Comparison of ENCODE assay signal across 2 worm cellular contexts in genomic region chrX:7664419-7664818, ce11.
TF ChIP-seq lines count a peak whose summit lies in the region.

No protein-coding gene starts in this region.

TF ChIP-seq in whole organism, L1 larva, 84 proteins besides CTCF, POLR2A, EP300 and RAD21:
- TF ChIP-seq swsn-7 (tag; optimal IDR thresholded peaks at IDR 0.05; lab: Kevin White, UChicago) (no peak), nhr-85 (tag; lab: Kevin White, UChicago) (peak; percentile 72), blmp-1 (tag; optimal IDR thresholded peaks at IDR 0.05; lab: Kevin White, UChicago) (peak; percentile 33)

TF ChIP-seq in whole organism, L3 larva, 47 proteins besides CTCF, POLR2A, EP300 and RAD21:
- TF ChIP-seq nhr-25 (tag; optimal IDR thresholded peaks at IDR 0.05; lab: Kevin White, UChicago) = peak; percentile 64
- no peak for TF ChIP-seq elt-1 (tag; optimal IDR thresholded peaks at IDR 0.05; lab: Kevin White, UChicago)
